In genomic region chr2L:18141471-18142345, dm6 we compare ENCODE assay signal across 1 fruit fly cellular context.
A peak's percentile ranks its signal among the peaks of the same experiment; 100 is the strongest.
TF ChIP-seq lines count a peak whose summit lies in the region.

No protein-coding gene starts in this region.

TF ChIP-seq in whole organism, embryonic, 481 proteins besides CTCF, POLR2A, EP300 and RAD21 (continued from another document and continues in another):
- no peak for TF ChIP-seq ab (GFP tag; optimal IDR thresholded peaks at IDR 0.05; lab: Kevin White, UChicago)
- TF ChIP-seq dan (GFP tag; IDR thresholded peaks at IDR 0.05; lab: Robert Waterston, UW), result no peak
- 0 out of 2 replicates have a peak, but pooled peaks have one; percentile 15 for TF ChIP-seq CG7372 (GFP tag; IDR thresholded peaks at IDR 0.05; lab: Robert Waterston, UW)
- 0 out of 3 replicates have a peak, but pooled peaks have one; percentile 31 for TF ChIP-seq zfh1 (GFP tag; IDR thresholded peaks at IDR 0.05; lab: Robert Waterston, UW)
- 0 out of 2 replicates have a peak, but pooled peaks have one; percentile 27 for TF ChIP-seq CG42726 (GFP tag; IDR thresholded peaks at IDR 0.05; lab: Robert Waterston, UW; ENCODE audit: partially characterized antibody)
- TF ChIP-seq lab (GFP tag; optimal IDR thresholded peaks at IDR 0.05; lab: Kevin White, UChicago), result peak; percentile 71
- no peak for TF ChIP-seq Stat92E (GFP tag; optimal IDR thresholded peaks at IDR 0.05; lab: Kevin White, UChicago)
- no peak for TF ChIP-seq wek (GFP tag; optimal IDR thresholded peaks at IDR 0.05; lab: Kevin White, UChicago)
- peak; percentile 61 for TF ChIP-seq Hr3 (GFP tag; optimal IDR thresholded peaks at IDR 0.05; lab: Kevin White, UChicago)
- TF ChIP-seq ro (GFP tag; IDR thresholded peaks at IDR 0.05; lab: Robert Waterston, UW), result no peak
- peak; percentile 23 for TF ChIP-seq CG13624 (GFP tag; optimal IDR thresholded peaks at IDR 0.05; lab: Kevin White, UChicago)
- TF ChIP-seq CG1233 (GFP tag; optimal IDR thresholded peaks at IDR 0.05; lab: Kevin White, UChicago), result peak; percentile 19
- TF ChIP-seq CG8281 (tag; optimal IDR thresholded peaks at IDR 0.05; lab: Kevin White, UChicago), result no peak
- no peak for TF ChIP-seq her (GFP tag; optimal IDR thresholded peaks at IDR 0.05; lab: Kevin White, UChicago)
- TF ChIP-seq ATbp (GFP tag; optimal IDR thresholded peaks at IDR 0.05; lab: Kevin White, UChicago), result peak; percentile 73
- TF ChIP-seq fru (optimal IDR thresholded peaks at IDR 0.05; lab: Kevin White, UChicago), result no peak
- peak; percentile 46 for TF ChIP-seq tap (tag; optimal IDR thresholded peaks at IDR 0.05; lab: Kevin White, UChicago)
- TF ChIP-seq CG15696 (tag; optimal IDR thresholded peaks at IDR 0.05; lab: Kevin White, UChicago), result peak; percentile 27
- TF ChIP-seq CG3407 (GFP tag; optimal IDR thresholded peaks at IDR 0.05; lab: Kevin White, UChicago), result peak; percentile 36
- no peak for TF ChIP-seq sr (GFP tag; IDR thresholded peaks at IDR 0.05; lab: Robert Waterston, UW)
- no peak for TF ChIP-seq HLH4C (GFP tag; IDR thresholded peaks at IDR 0.05; lab: Robert Waterston, UW; ENCODE audit: partially characterized antibody)
- TF ChIP-seq Eip74EF (GFP tag; optimal IDR thresholded peaks at IDR 0.05; lab: Kevin White, UChicago), result peak in 1 of 2 experiments; percentile 41
- TF ChIP-seq CG11456 (GFP tag; IDR thresholded peaks at IDR 0.05; lab: Robert Waterston, UW), result no peak
- no peak for TF ChIP-seq CG34224 (GFP tag; IDR thresholded peaks at IDR 0.05; lab: Robert Waterston, UW; ENCODE audit: partially characterized antibody)
- TF ChIP-seq PHDP (tag; optimal IDR thresholded peaks at IDR 0.05; lab: Kevin White, UChicago), result peak; percentile 68
- TF ChIP-seq CG6654 (GFP tag; optimal IDR thresholded peaks at IDR 0.05; lab: Kevin White, UChicago), result peak; percentile 43
- TF ChIP-seq CG7556 (GFP tag; optimal IDR thresholded peaks at IDR 0.05; lab: Kevin White, UChicago), result peak; percentile 79
- peak; percentile 23 for TF ChIP-seq sqz (GFP tag; optimal IDR thresholded peaks at IDR 0.05; lab: Kevin White, UChicago)
- TF ChIP-seq yki (optimal IDR thresholded peaks at IDR 0.05; lab: Kevin White, UChicago), result no peak
- peak; percentile 58 for TF ChIP-seq CG18764 (GFP tag; optimal IDR thresholded peaks at IDR 0.05; lab: Kevin White, UChicago)
- TF ChIP-seq sc (optimal IDR thresholded peaks at IDR 0.05; lab: Kevin White, UChicago), result no peak
- peak; percentile 38 for TF ChIP-seq sc (GFP tag; optimal IDR thresholded peaks at IDR 0.05; lab: Kevin White, UChicago)
- TF ChIP-seq CG6854 (GFP tag; optimal IDR thresholded peaks at IDR 0.05; lab: Kevin White, UChicago), result no peak
- TF ChIP-seq da (GFP tag; optimal IDR thresholded peaks at IDR 0.05; lab: Kevin White, UChicago), result no peak
- TF ChIP-seq Mad (GFP tag; optimal IDR thresholded peaks at IDR 0.05; lab: Kevin White, UChicago), result no peak
- peak; percentile 74 for TF ChIP-seq ttk (GFP tag; IDR thresholded peaks at IDR 0.05; lab: Robert Waterston, UW)
- TF ChIP-seq lbe (GFP tag; optimal IDR thresholded peaks at IDR 0.05; lab: Kevin White, UChicago), result peak; percentile 48
- no peak for TF ChIP-seq stwl (tag; optimal IDR thresholded peaks at IDR 0.05; lab: Kevin White, UChicago)
- peak; percentile 40; the same call in 1 of the 2 replicates for TF ChIP-seq CG3847 (GFP tag; IDR thresholded peaks at IDR 0.05; lab: Robert Waterston, UW)
- peak; percentile 57; the same call in 1 of the 2 replicates for TF ChIP-seq Xrp1 (GFP tag; IDR thresholded peaks at IDR 0.05; lab: Robert Waterston, UW)
- TF ChIP-seq CG14050 (GFP tag; IDR thresholded peaks at IDR 0.05; lab: Robert Waterston, UW), result peak; percentile 32; the same call in 2 of the 3 replicates
- TF ChIP-seq CG17186 (GFP tag; optimal IDR thresholded peaks at IDR 0.05; lab: Kevin White, UChicago), result no peak
- TF ChIP-seq Dek (tag; optimal IDR thresholded peaks at IDR 0.05; lab: Kevin White, UChicago), result peak; percentile 52
- TF ChIP-seq CG18476 (GFP tag; optimal IDR thresholded peaks at IDR 0.05; lab: Kevin White, UChicago), result peak; percentile 37
- TF ChIP-seq gsb (GFP tag; IDR thresholded peaks at IDR 0.05; lab: Robert Waterston, UW), result no peak
- no peak for TF ChIP-seq B-H2 (GFP tag; optimal IDR thresholded peaks at IDR 0.05; lab: Kevin White, UChicago)
- TF ChIP-seq CG16813 (GFP tag; IDR thresholded peaks at IDR 0.05; lab: Robert Waterston, UW; ENCODE audit: partially characterized antibody), result no peak; the same call in 2 of the 3 replicates
- TF ChIP-seq CG8944 (GFP tag; optimal IDR thresholded peaks at IDR 0.05; lab: Kevin White, UChicago), result no peak
- no peak for TF ChIP-seq CG15073 (GFP tag; optimal IDR thresholded peaks at IDR 0.05; lab: Kevin White, UChicago)
- TF ChIP-seq Bgb (GFP tag; IDR thresholded peaks at IDR 0.05; lab: Robert Waterston, UW; ENCODE audit: partially characterized antibody), result no peak
- TF ChIP-seq CG8478 (optimal IDR thresholded peaks at IDR 0.05; lab: Kevin White, UChicago), result peak; percentile 70
- TF ChIP-seq az2 (GFP tag; optimal IDR thresholded peaks at IDR 0.05; lab: Kevin White, UChicago), result peak; percentile 67
- no peak for TF ChIP-seq CG31365 (tag; optimal IDR thresholded peaks at IDR 0.05; lab: Kevin White, UChicago)
- peak; percentile 59 for TF ChIP-seq dysf (GFP tag; IDR thresholded peaks at IDR 0.05; lab: Robert Waterston, UW)
- no peak for TF ChIP-seq pb (GFP tag; optimal IDR thresholded peaks at IDR 0.05; lab: Kevin White, UChicago)
- no peak for TF ChIP-seq Hr39 (optimal IDR thresholded peaks at IDR 0.05; lab: Kevin White, UChicago)
- TF ChIP-seq CG3726 (GFP tag; IDR thresholded peaks at IDR 0.05; lab: Robert Waterston, UW), result 0 out of 3 replicates have a peak, but pooled peaks have one; percentile 55
- peak; percentile 57 for TF ChIP-seq Atf6 (GFP tag; IDR thresholded peaks at IDR 0.05; lab: Robert Waterston, UW)
- TF ChIP-seq gcm (GFP tag; optimal IDR thresholded peaks at IDR 0.05; lab: Kevin White, UChicago), result peak; percentile 59
- no peak for TF ChIP-seq p53 (GFP tag; optimal IDR thresholded peaks at IDR 0.05; lab: Kevin White, UChicago)
- TF ChIP-seq CG15601 (tag; optimal IDR thresholded peaks at IDR 0.05; lab: Kevin White, UChicago), result no peak
- peak; percentile 26 for TF ChIP-seq Hand (GFP tag; optimal IDR thresholded peaks at IDR 0.05; lab: Kevin White, UChicago)
- peak; percentile 2 for TF ChIP-seq twi (tag; optimal IDR thresholded peaks at IDR 0.05; lab: Kevin White, UChicago)
- no peak; the same call in none of the 2 replicates for TF ChIP-seq CG13287 (GFP tag; IDR thresholded peaks at IDR 0.05; lab: Robert Waterston, UW; ENCODE audit: partially characterized antibody)
- TF ChIP-seq sim (GFP tag; IDR thresholded peaks at IDR 0.05; lab: Robert Waterston, UW), result no peak
- peak; percentile 38; the same call in 1 of the 2 replicates for TF ChIP-seq sisA (GFP tag; IDR thresholded peaks at IDR 0.05; lab: Robert Waterston, UW)
- peak; percentile 42 for TF ChIP-seq Fer3 (tag; optimal IDR thresholded peaks at IDR 0.05; lab: Kevin White, UChicago)
- peak; percentile 44 for TF ChIP-seq CG12942 (GFP tag; optimal IDR thresholded peaks at IDR 0.05; lab: Kevin White, UChicago)
- no peak for TF ChIP-seq hb (GFP tag; IDR thresholded peaks at IDR 0.05; lab: Robert Waterston, UW; ENCODE audit: partially characterized antibody)
- TF ChIP-seq lmd (GFP tag; IDR thresholded peaks at IDR 0.05; lab: Robert Waterston, UW), result peak; percentile 54
- TF ChIP-seq chif (GFP tag; optimal IDR thresholded peaks at IDR 0.05; lab: Kevin White, UChicago), result peak; percentile 39 to 64
- TF ChIP-seq CG18599 (GFP tag; optimal IDR thresholded peaks at IDR 0.05; lab: Kevin White, UChicago), result peak; percentile 63
- TF ChIP-seq Blimp-1 (GFP tag; optimal IDR thresholded peaks at IDR 0.05; lab: Kevin White, UChicago), result peak; percentile 68
- no peak for TF ChIP-seq CG2199 (GFP tag; IDR thresholded peaks at IDR 0.05; lab: Robert Waterston, UW)
- TF ChIP-seq disco-r (GFP tag; optimal IDR thresholded peaks at IDR 0.05; lab: Kevin White, UChicago), result no peak
- TF ChIP-seq CG4617 (GFP tag; optimal IDR thresholded peaks at IDR 0.05; lab: Kevin White, UChicago; ENCODE audit: borderline replicate concordance), result peak; percentile 4
- TF ChIP-seq CG8359 (GFP tag; optimal IDR thresholded peaks at IDR 0.05; lab: Kevin White, UChicago; ENCODE audit: borderline replicate concordance), result peak; percentile 17
- TF ChIP-seq knrl (GFP tag; IDR thresholded peaks at IDR 0.05; lab: Robert Waterston, UW; ENCODE audit: partially characterized antibody), result no peak
- TF ChIP-seq CG17568 (GFP tag; optimal IDR thresholded peaks at IDR 0.05; lab: Kevin White, UChicago), result peak; percentile 59
- peak; percentile 87 for TF ChIP-seq HLHmδ (GFP tag; optimal IDR thresholded peaks at IDR 0.05; lab: Kevin White, UChicago)
- TF ChIP-seq h (optimal IDR thresholded peaks at IDR 0.05; lab: Kevin White, UChicago), result no peak
- TF ChIP-seq CG4854 (GFP tag; optimal IDR thresholded peaks at IDR 0.05; lab: Kevin White, UChicago), result no peak
- peak; percentile 18; the same call in 1 of the 2 replicates for TF ChIP-seq CG4404 (GFP tag; IDR thresholded peaks at IDR 0.05; lab: Robert Waterston, UW)
- no peak for TF ChIP-seq tna (GFP tag; IDR thresholded peaks at IDR 0.05; lab: Robert Waterston, UW; ENCODE audit: partially characterized antibody)
- TF ChIP-seq CG3995 (GFP tag; optimal IDR thresholded peaks at IDR 0.05; lab: Kevin White, UChicago), result peak; percentile 20
- peak; percentile 23; the same call in 1 of the 3 replicates for TF ChIP-seq CG11093 (GFP tag; IDR thresholded peaks at IDR 0.05; lab: Robert Waterston, UW)
- TF ChIP-seq Gug (GFP tag; IDR thresholded peaks at IDR 0.05; lab: Robert Waterston, UW), result peak; percentile 49; the same call in 2 of the 4 replicates
- peak; percentile 69 for TF ChIP-seq grau (tag; optimal IDR thresholded peaks at IDR 0.05; lab: Kevin White, UChicago)
- peak; percentile 73 for TF ChIP-seq ci (GFP tag; IDR thresholded peaks at IDR 0.05; lab: Robert Waterston, UW)
- peak; percentile 34; the same call in 1 of the 2 replicates for TF ChIP-seq Awh (GFP tag; IDR thresholded peaks at IDR 0.05; lab: Robert Waterston, UW)
- TF ChIP-seq ems (GFP tag; optimal IDR thresholded peaks at IDR 0.05; lab: Kevin White, UChicago), result peak; percentile 40
- peak; percentile 63 for TF ChIP-seq CG13775 (GFP tag; optimal IDR thresholded peaks at IDR 0.05; lab: Kevin White, UChicago)
- TF ChIP-seq CG7963 (GFP tag; IDR thresholded peaks at IDR 0.05; lab: Robert Waterston, UW; ENCODE audit: partially characterized antibody), result no peak
- TF ChIP-seq Rx (GFP tag; IDR thresholded peaks at IDR 0.05; lab: Robert Waterston, UW), result peak; percentile 43
- peak; percentile 23 for TF ChIP-seq Mes4 (GFP tag; optimal IDR thresholded peaks at IDR 0.05; lab: Kevin White, UChicago)
- no peak for TF ChIP-seq CG14860 (GFP tag; IDR thresholded peaks at IDR 0.05; lab: Robert Waterston, UW; ENCODE audit: partially characterized antibody)
- peak; percentile 47; the same call in 1 of the 2 replicates for TF ChIP-seq bbx (GFP tag; IDR thresholded peaks at IDR 0.05; lab: Robert Waterston, UW; ENCODE audit: partially characterized antibody)
- peak; percentile 50; the same call in 1 of the 2 replicates for TF ChIP-seq stc (GFP tag; IDR thresholded peaks at IDR 0.05; lab: Robert Waterston, UW)
- TF ChIP-seq row (GFP tag; IDR thresholded peaks at IDR 0.05; lab: Robert Waterston, UW), result peak; percentile 73
- TF ChIP-seq CG3163 (GFP tag; optimal IDR thresholded peaks at IDR 0.05; lab: Kevin White, UChicago), result peak; percentile 11
- TF ChIP-seq CG3065 (GFP tag; optimal IDR thresholded peaks at IDR 0.05; lab: Kevin White, UChicago), result no peak
- TF ChIP-seq repo (GFP tag; optimal IDR thresholded peaks at IDR 0.05; lab: Kevin White, UChicago), result no peak
- TF ChIP-seq CG7357 (GFP tag; IDR thresholded peaks at IDR 0.05; lab: Robert Waterston, UW), result peak; percentile 60; the same call in 2 of the 3 replicates
- TF ChIP-seq CG34376 (GFP tag; optimal IDR thresholded peaks at IDR 0.05; lab: Kevin White, UChicago), result peak; percentile 68
- TF ChIP-seq HLH54F (GFP tag; optimal IDR thresholded peaks at IDR 0.05; lab: Kevin White, UChicago), result peak; percentile 46
- peak; percentile 18; the same call in 1 of the 2 replicates for TF ChIP-seq CG14014 (GFP tag; IDR thresholded peaks at IDR 0.05; lab: Robert Waterston, UW)
- no peak for TF ChIP-seq ham (GFP tag; IDR thresholded peaks at IDR 0.05; lab: Robert Waterston, UW)
- TF ChIP-seq CG2129 (GFP tag; IDR thresholded peaks at IDR 0.05; lab: Robert Waterston, UW; ENCODE audit: partially characterized antibody), result no peak
- peak; percentile 30 for TF ChIP-seq jing (GFP tag; optimal IDR thresholded peaks at IDR 0.05; lab: Kevin White, UChicago)
- peak; percentile 24; the same call in 1 of the 3 replicates for TF ChIP-seq tgo (GFP tag; IDR thresholded peaks at IDR 0.05; lab: Robert Waterston, UW)
- no peak for TF ChIP-seq CG8089 (GFP tag; optimal IDR thresholded peaks at IDR 0.05; lab: Kevin White, UChicago)
- no peak for TF ChIP-seq bowl (GFP tag; IDR thresholded peaks at IDR 0.05; lab: Robert Waterston, UW)
- TF ChIP-seq jigr1 (GFP tag; IDR thresholded peaks at IDR 0.05; lab: Robert Waterston, UW), result no peak
- TF ChIP-seq usp (GFP tag; optimal IDR thresholded peaks at IDR 0.05; lab: Kevin White, UChicago), result no peak
- no peak for TF ChIP-seq eve (GFP tag; optimal IDR thresholded peaks at IDR 0.05; lab: Kevin White, UChicago)
- TF ChIP-seq CG9797 (GFP tag; optimal IDR thresholded peaks at IDR 0.05; lab: Kevin White, UChicago), result no peak
- peak; percentile 41 for TF ChIP-seq Nf-YC (tag; optimal IDR thresholded peaks at IDR 0.05; lab: Kevin White, UChicago)
- peak; percentile 31 for TF ChIP-seq Myb (GFP tag; optimal IDR thresholded peaks at IDR 0.05; lab: Kevin White, UChicago)
- TF ChIP-seq CG31441 (GFP tag; IDR thresholded peaks at IDR 0.05; lab: Robert Waterston, UW), result peak; percentile 82
- no peak for TF ChIP-seq gt (GFP tag; IDR thresholded peaks at IDR 0.05; lab: Robert Waterston, UW)
- TF ChIP-seq Ravus (GFP tag; IDR thresholded peaks at IDR 0.05; lab: Robert Waterston, UW), result no peak; the same call in 1 of the 2 replicates
- no peak for TF ChIP-seq Dad (GFP tag; optimal IDR thresholded peaks at IDR 0.05; lab: Kevin White, UChicago)
- TF ChIP-seq chm (GFP tag; IDR thresholded peaks at IDR 0.05; lab: Robert Waterston, UW), result peak; percentile 72; the same call in 1 of the 2 replicates
- TF ChIP-seq HLH3B (GFP tag; IDR thresholded peaks at IDR 0.05; lab: Robert Waterston, UW), result peak; percentile 49
- peak; percentile 23 to 49 for TF ChIP-seq Pdp1 (GFP tag; optimal IDR thresholded peaks at IDR 0.05; lab: Kevin White, UChicago)
- TF ChIP-seq CG13123 (GFP tag; optimal IDR thresholded peaks at IDR 0.05; lab: Kevin White, UChicago), result peak; percentile 19
- TF ChIP-seq slou (GFP tag; optimal IDR thresholded peaks at IDR 0.05; lab: Kevin White, UChicago), result peak; percentile 45
- TF ChIP-seq Lpt (GFP tag; optimal IDR thresholded peaks at IDR 0.05; lab: Kevin White, UChicago), result no peak
